Worm (Caenorhabditis elegans) whole organism, late embryonic: ENCODE data around the gene nmur-1.

Experiments
- C08G9.2 ChIP-seq: sonication (generic microtip); optimal IDR thresholded peaks from 2 replicates; lab custom pipeline; 2016; ENCODE audit warnings: mild to moderate bottlenecking, missing genetic modification characterization, moderate library complexity, missing compliant biosample characterization
- C38D4.7 ChIP-seq: fragments of 200-800 bp; sonication (Bioruptor generic); optimal IDR thresholded peaks from 2 replicates; lab custom pipeline; 2018; ENCODE audit warnings: mild to moderate bottlenecking, missing genetic modification characterization, moderate library complexity, missing compliant biosample characterization
- K09A11.1 ChIP-seq: sonication (generic microtip); optimal IDR thresholded peaks from 2 replicates; lab custom pipeline; 2017; ENCODE audit warnings: antibody characterized with exemption, mild to moderate bottlenecking, missing genetic modification characterization, missing compliant biosample characterization; ENCODE audit not compliant: insufficient read depth
- T23F11.4 ChIP-seq: fragments of 200-800 bp; sonication (Bioruptor generic); optimal IDR thresholded peaks from 2 replicates; lab custom pipeline; 2018; ENCODE audit warnings: mild to moderate bottlenecking, missing genetic modification characterization, missing compliant biosample characterization
- Y22D7AL.16 ChIP-seq: sonication (generic microtip); optimal IDR thresholded peaks from 2 replicates; lab custom pipeline; 2016; ENCODE audit warnings: missing genetic modification characterization, missing compliant biosample characterization
- ahr-1 ChIP-seq: sonication (generic microtip); optimal IDR thresholded peaks from 2 replicates; lab custom pipeline; 2016; ENCODE audit warnings: missing genetic modification characterization, missing compliant biosample characterization
- ama-1 ChIP-seq: fragments of 150-350 bp; optimal IDR thresholded peaks from 2 replicates; lab custom pipeline; 2014
- ceh-14 ChIP-seq: sonication (generic microtip); optimal IDR thresholded peaks from 2 replicates; lab custom pipeline; 2016; ENCODE audit warnings: missing genotype, missing genetic modification characterization, missing compliant biosample characterization
- ceh-19 ChIP-seq: fragments of 200-800 bp; sonication (Bioruptor generic); optimal IDR thresholded peaks from 2 replicates; lab custom pipeline; 2018; ENCODE audit warnings: mild to moderate bottlenecking, missing genetic modification characterization, missing compliant biosample characterization
- ceh-2 ChIP-seq: sonication (generic microtip); optimal IDR thresholded peaks from 2 replicates; lab custom pipeline; 2016; ENCODE audit warnings: missing genotype, missing genetic modification characterization, missing compliant biosample characterization
- ceh-22 ChIP-seq: sonication (generic microtip); optimal IDR thresholded peaks from 2 replicates; lab custom pipeline; 2017; ENCODE audit warnings: missing biosample characterization, missing genetic modification characterization
- ceh-30 ChIP-seq: fragments of 150-350 bp; optimal IDR thresholded peaks from 2 replicates; lab custom pipeline; 2014; ENCODE audit warnings: missing biosample characterization, missing genetic modification characterization
- ceh-34 ChIP-seq: sonication (generic microtip); optimal IDR thresholded peaks from 2 replicates; lab custom pipeline; 2016; ENCODE audit warnings: mild to moderate bottlenecking, missing genetic modification characterization, missing compliant biosample characterization
- ceh-48 ChIP-seq: sonication (generic microtip); optimal IDR thresholded peaks from 2 replicates; lab custom pipeline; 2016; ENCODE audit warnings: missing genetic modification characterization, inconsistent platforms, missing compliant biosample characterization
- che-1 ChIP-seq: sonication (generic microtip); optimal IDR thresholded peaks from 2 replicates; lab custom pipeline; 2016; ENCODE audit warnings: mild to moderate bottlenecking, missing genetic modification characterization, missing compliant biosample characterization
- dmd-4 ChIP-seq: sonication (generic microtip); optimal IDR thresholded peaks from 2 replicates; lab custom pipeline; 2016; ENCODE audit warnings: borderline replicate concordance, missing genetic modification characterization, missing compliant biosample characterization
- dve-1 ChIP-seq: sonication (generic microtip); optimal IDR thresholded peaks from 2 replicates; lab custom pipeline; 2017; ENCODE audit warnings: antibody characterized with exemption, mild to moderate bottlenecking, missing genetic modification characterization, missing compliant biosample characterization
- elt-2 ChIP-seq: sonication (generic microtip); optimal IDR thresholded peaks from 2 replicates; lab custom pipeline; 2016; ENCODE audit warnings: missing genetic modification reagents, missing genetic modification characterization, missing compliant biosample characterization
- ets-4 ChIP-seq: sonication (generic microtip); optimal IDR thresholded peaks from 2 replicates; lab custom pipeline; 2016; ENCODE audit warnings: missing genetic modification characterization, missing compliant biosample characterization
- eyg-1 ChIP-seq: sonication (generic microtip); optimal IDR thresholded peaks from 2 replicates; lab custom pipeline; 2016; ENCODE audit warnings: missing genotype, missing genetic modification characterization, missing compliant biosample characterization
- fax-1 ChIP-seq: sonication (generic microtip); optimal IDR thresholded peaks from 2 replicates; lab custom pipeline; 2016; ENCODE audit warnings: missing genotype, missing genetic modification characterization, missing compliant biosample characterization
- fkh-10 ChIP-seq: fragments of 150-350 bp; optimal IDR thresholded peaks from 2 replicates; lab custom pipeline; 2014; ENCODE audit warnings: missing biosample characterization, missing genetic modification reagents, missing genetic modification characterization
- fkh-6 ChIP-seq: sonication (generic microtip); optimal IDR thresholded peaks from 2 replicates; lab custom pipeline; 2016; ENCODE audit warnings: missing genetic modification characterization, missing compliant biosample characterization
- gmeb-2 ChIP-seq: sonication (generic microtip); optimal IDR thresholded peaks from 2 replicates; lab custom pipeline; 2016; ENCODE audit warnings: missing genetic modification characterization, inconsistent platforms, missing compliant biosample characterization
- hlh-13 ChIP-seq: fragments of 200-800 bp; sonication (Bioruptor generic); optimal IDR thresholded peaks from 2 replicates; lab custom pipeline; 2018; ENCODE audit warnings: mild to moderate bottlenecking, missing genetic modification characterization, missing compliant biosample characterization
- hlh-30 ChIP-seq: sonication (generic microtip); optimal IDR thresholded peaks from 2 replicates; lab custom pipeline; 2017; ENCODE audit warnings: antibody characterized with exemption, missing genetic modification characterization, missing compliant biosample characterization; ENCODE audit not compliant: insufficient read depth
- hlh-8 ChIP-seq: sonication (generic microtip); optimal IDR thresholded peaks from 2 replicates; lab custom pipeline; 2016; ENCODE audit warnings: missing genotype, missing genetic modification characterization, missing compliant biosample characterization
- lin-11 ChIP-seq: fragments of 200-800 bp; sonication (Bioruptor generic); optimal IDR thresholded peaks from 2 replicates; lab custom pipeline; 2018; ENCODE audit warnings: mild to moderate bottlenecking, missing genetic modification characterization, missing compliant biosample characterization
- mec-3 ChIP-seq: sonication (generic microtip); optimal IDR thresholded peaks from 2 replicates; lab custom pipeline; 2016; ENCODE audit warnings: borderline replicate concordance, missing genetic modification characterization, missing compliant biosample characterization
- nfya-1 ChIP-seq: sonication (generic microtip); optimal IDR thresholded peaks from 2 replicates; lab custom pipeline; 2017; ENCODE audit warnings: missing genetic modification characterization, mild to moderate bottlenecking, missing compliant biosample characterization, antibody characterized with exemption, moderate library complexity
- nhr-232 ChIP-seq: sonication (generic microtip); optimal IDR thresholded peaks from 2 replicates; lab custom pipeline; 2016; ENCODE audit warnings: missing genetic modification characterization, missing compliant biosample characterization
- npax-4 ChIP-seq: sonication (generic microtip); optimal IDR thresholded peaks from 2 replicates; lab custom pipeline; 2016; ENCODE audit warnings: missing genetic modification characterization, missing compliant biosample characterization
- pag-3 ChIP-seq: sonication (generic microtip); optimal IDR thresholded peaks from 2 replicates; lab custom pipeline; 2016; ENCODE audit warnings: missing compliant biosample characterization, missing genetic modification characterization, borderline replicate concordance
- pat-9 ChIP-seq: fragments of 200-800 bp; sonication (Bioruptor generic); optimal IDR thresholded peaks from 2 replicates; lab custom pipeline; 2018; ENCODE audit warnings: mild to moderate bottlenecking, missing genetic modification characterization, moderate library complexity, missing compliant biosample characterization
- pax-1 ChIP-seq: fragments of 150-350 bp; optimal IDR thresholded peaks from 2 replicates; lab custom pipeline; 2014; ENCODE audit warnings: missing biosample characterization, missing genetic modification characterization
- pha-2 ChIP-seq: sonication (generic microtip); optimal IDR thresholded peaks from 2 replicates; lab custom pipeline; 2017; ENCODE audit warnings: mild to moderate bottlenecking, missing genetic modification characterization, missing compliant biosample characterization
- pqm-1 ChIP-seq: sonication (generic microtip); optimal IDR thresholded peaks from 2 replicates; lab custom pipeline; 2016; ENCODE audit warnings: missing genetic modification characterization, missing compliant biosample characterization
- ref-2 ChIP-seq: sonication (generic microtip); optimal IDR thresholded peaks from 2 replicates; lab custom pipeline; 2016; ENCODE audit warnings: missing genetic modification characterization, missing compliant biosample characterization
- rnt-1 ChIP-seq: sonication (generic microtip); optimal IDR thresholded peaks from 2 replicates; lab custom pipeline; 2016; ENCODE audit warnings: missing genetic modification characterization, missing compliant biosample characterization
- sdc-2 ChIP-seq: sonication (generic microtip); optimal IDR thresholded peaks from 2 replicates; lab custom pipeline; 2016; ENCODE audit warnings: missing genotype, missing genetic modification characterization, missing compliant biosample characterization
- sox-2 ChIP-seq: fragments of 200-800 bp; sonication (Bioruptor generic); IDR thresholded peaks from 2 replicates; pipeline ENCODE4 v1.3.6; 2022; ENCODE audit warnings: missing genetic modification reagents, missing genetic modification characterization, missing compliant biosample characterization
- sox-4 ChIP-seq: sonication (generic microtip); optimal IDR thresholded peaks from 2 replicates; lab custom pipeline; 2017; ENCODE audit warnings: mild to moderate bottlenecking, missing genetic modification characterization, inconsistent platforms, missing compliant biosample characterization
- ttx-3 ChIP-seq: sonication (generic microtip); optimal IDR thresholded peaks from 2 replicates; lab custom pipeline; 2016; ENCODE audit warnings: missing genetic modification reagents, missing genetic modification characterization, missing compliant biosample characterization
- unc-3 ChIP-seq, 2 experiments: fragments of 200-800 bp in 1 of 2; sonication (Bioruptor generic) in 1 of 2; sonication (generic microtip) in 1 of 2; conservative IDR thresholded peaks in 1 of 2; optimal IDR thresholded peaks in 1 of 2; 2 replicates each; pipeline versions ENCODE4 v1.3.6 to Lab custom; 2016 to 2022; ENCODE audit warnings: missing compliant biosample characterization in 2 of 2, missing genetic modification characterization in 2 of 2, missing genetic modification reagents in 1 of 2
- unc-55 ChIP-seq: sonication (generic microtip); optimal IDR thresholded peaks from 2 replicates; lab custom pipeline; 2017; ENCODE audit warnings: missing biosample characterization, missing genetic modification reagents, missing genetic modification characterization
- unc-86 ChIP-seq: sonication (generic microtip); optimal IDR thresholded peaks from 2 replicates; lab custom pipeline; 2016; ENCODE audit warnings: missing genetic modification characterization, missing compliant biosample characterization
- zip-5 ChIP-seq: sonication (generic microtip); optimal IDR thresholded peaks from 2 replicates; lab custom pipeline; 2016; ENCODE audit warnings: missing genetic modification characterization, missing compliant biosample characterization

Gene nmur-1

DNA sequence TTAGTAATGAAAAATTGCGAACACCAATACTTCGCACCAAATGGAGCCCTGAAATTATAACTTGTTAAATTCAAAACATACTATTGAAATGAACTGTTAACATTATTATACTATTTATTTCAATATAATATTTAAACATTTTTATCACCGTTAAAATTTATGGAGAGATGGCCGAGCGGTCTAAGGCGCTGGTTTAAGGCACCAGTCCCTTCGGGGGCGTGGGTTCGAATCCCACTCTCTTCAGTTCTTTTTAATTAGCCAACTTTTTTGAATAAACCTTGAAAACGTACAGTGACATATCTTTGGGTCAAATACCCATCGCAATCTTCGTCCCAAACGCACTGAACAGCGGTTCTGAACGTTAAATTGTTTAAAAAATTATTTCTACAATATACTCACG lies 41.4 kb upstream of the nmur-1 start:
- TF ChIP-seq pag-3 (tag; lab: Kevin White, UChicago), result no peak
- no peak for TF ChIP-seq T23F11.4 (GFP tag; lab: Kevin White, UChicago)
- no peak for TF ChIP-seq zip-5 (tag; lab: Kevin White, UChicago)
- no peak for TF ChIP-seq unc-86 (tag; lab: Kevin White, UChicago)
- TF ChIP-seq ceh-2 (tag; lab: Kevin White, UChicago), result no peak
- TF ChIP-seq K09A11.1, result no peak
- TF ChIP-seq nfya-1 (tag; lab: Kevin White, UChicago), result no peak
- TF ChIP-seq fax-1 (tag; lab: Kevin White, UChicago), result no peak
- no peak for TF ChIP-seq ama-1 (lab: Kevin White, UChicago)
- no peak for TF ChIP-seq ceh-22
- no peak for TF ChIP-seq hlh-8 (tag; lab: Kevin White, UChicago)
- TF ChIP-seq ceh-34 (tag; lab: Kevin White, UChicago), result no peak
- TF ChIP-seq ceh-19 (GFP tag; lab: Kevin White, UChicago), result no peak

DNA sequence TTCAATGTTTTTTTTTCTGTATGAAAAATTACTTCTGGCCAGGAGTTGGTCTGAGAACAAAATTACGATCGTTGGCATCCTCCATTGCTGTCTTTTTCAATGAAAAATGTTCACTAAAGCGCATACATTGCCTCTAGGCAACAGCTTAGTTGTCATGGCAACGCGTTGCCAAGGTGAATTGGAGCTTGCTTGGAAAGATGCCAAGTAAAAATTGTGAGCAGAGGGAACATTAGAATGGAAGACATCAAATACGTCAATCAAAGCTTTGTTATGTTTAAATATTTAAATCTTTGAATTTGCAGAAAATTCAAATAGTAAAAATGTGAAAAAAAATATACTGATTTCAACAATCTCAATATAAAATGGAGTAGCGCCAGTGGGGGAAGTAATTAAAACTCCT lies 40.7 kb upstream of the nmur-1 start, which contains the start of gene dylt-2:
Gene dylt-2 (minus strand): TSS at position 101 of the 400 bp plus-strand sequence.
- TF ChIP-seq ahr-1 (no peak), ceh-48 (tag; lab: Kevin White, UChicago) (no peak), npax-4 (tag; lab: Kevin White, UChicago) (no peak), Y22D7AL.16 (tag; lab: Kevin White, UChicago) (no peak), ceh-2 (tag; lab: Kevin White, UChicago) (no peak), unc-3 (GFP tag; conservative IDR thresholded peaks at IDR 0.05; lab: Robert Waterston, UW) (no peak), unc-3 (tag; optimal IDR thresholded peaks at IDR 0.05; lab: Kevin White, UChicago) (no peak), fkh-6 (no peak), ref-2 (tag; lab: Kevin White, UChicago) (no peak), pag-3 (tag; lab: Kevin White, UChicago) (no peak), unc-55 (GFP tag; lab: Kevin White, UChicago) (no peak), rnt-1 (tag; lab: Kevin White, UChicago) (no peak), C08G9.2 (tag; lab: Kevin White, UChicago) (no peak)
- TF ChIP-seq, all 69 proteins: peak for 0

DNA sequence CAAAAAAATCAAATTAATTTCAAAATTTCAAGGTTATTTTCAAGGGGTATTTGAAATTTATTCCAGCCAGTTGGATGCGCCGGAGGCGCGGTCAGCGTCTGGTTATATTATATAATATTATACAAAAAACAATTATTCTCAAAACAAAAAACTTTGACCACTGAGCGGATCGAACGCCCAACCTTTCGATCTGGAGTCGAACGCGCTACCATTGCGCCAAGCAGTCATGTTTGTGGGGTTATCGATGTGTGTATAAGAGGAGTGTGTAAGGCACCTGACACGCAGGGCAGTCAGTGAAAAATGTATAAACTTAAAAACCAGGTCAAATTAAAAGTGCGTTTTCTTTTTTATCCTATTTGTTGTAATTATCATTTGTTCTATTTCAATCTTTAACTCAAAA lies 36.7 kb upstream of the nmur-1 start:
- TF ChIP-seq ets-4 (no peak), ttx-3 (peak; percentile 39), sox-4 (no peak), mec-3 (tag; lab: Kevin White, UChicago) (no peak), pat-9 (peak; percentile 9), npax-4 (tag; lab: Kevin White, UChicago) (no peak), ceh-34 (tag; lab: Kevin White, UChicago) (no peak), ceh-22 (no peak), T23F11.4 (GFP tag; lab: Kevin White, UChicago) (no peak), pha-2 (tag; lab: Kevin White, UChicago) (peak; percentile 1), hlh-30 (no peak), elt-2 (tag; lab: Kevin White, UChicago) (peak; percentile 41), ceh-19 (GFP tag; lab: Kevin White, UChicago) (no peak), gmeb-2 (peak; percentile 25), ceh-14 (tag; lab: Kevin White, UChicago) (no peak), ceh-2 (tag; lab: Kevin White, UChicago) (no peak), fkh-10 (GFP tag; lab: Kevin White, UChicago) (no peak), hlh-13 (GFP tag; lab: Kevin White, UChicago) (no peak), nfya-1 (tag; lab: Kevin White, UChicago) (no peak), pax-1 (no peak), C38D4.7 (GFP tag; lab: Kevin White, UChicago) (peak; percentile 23), che-1 (peak; percentile 44), sdc-2 (no peak), lin-11 (tag; lab: Kevin White, UChicago) (no peak), zip-5 (tag; lab: Kevin White, UChicago) (no peak), dve-1 (tag; lab: Kevin White, UChicago) (no peak), ama-1 (lab: Kevin White, UChicago) (no peak), ceh-30 (tag; lab: Kevin White, UChicago) (no peak), eyg-1 (tag; lab: Kevin White, UChicago) (no peak), nhr-232 (tag; lab: Kevin White, UChicago) (no peak), unc-55 (GFP tag; lab: Kevin White, UChicago) (no peak), sox-2 (GFP tag; lab: Robert Waterston, UW) (no peak), dmd-4 (no peak), pqm-1 (tag; lab: Kevin White, UChicago) (no peak), rnt-1 (tag; lab: Kevin White, UChicago) (no peak)
